Worm (Caenorhabditis elegans) whole organism, early embryonic: ENCODE results near the gene R52.4.

ENCODE experiments used
- B0310.2 ChIP-seq: sonication (generic microtip); optimal IDR thresholded peaks from 2 replicates; lab custom pipeline; 2016; ENCODE audit warnings: mild to moderate bottlenecking, missing genetic modification characterization, missing compliant biosample characterization
- F13C5.2 ChIP-seq: sonication (generic microtip); optimal IDR thresholded peaks from 2 replicates; lab custom pipeline; 2017; ENCODE audit warnings: mild to moderate bottlenecking, missing genetic modification characterization, inconsistent platforms, missing compliant biosample characterization
- aly-1 ChIP-seq: sonication (generic microtip); optimal IDR thresholded peaks from 2 replicates; lab custom pipeline; 2016; ENCODE audit warnings: missing genetic modification characterization, missing compliant biosample characterization
- ama-1 ChIP-seq: fragments of 150-350 bp; optimal IDR thresholded peaks from 2 replicates; lab custom pipeline; 2014
- ceh-13 ChIP-seq: fragments of 200-800 bp; sonication (Bioruptor generic); optimal IDR thresholded peaks from 2 replicates; lab custom pipeline; 2018; ENCODE audit warnings: mild to moderate bottlenecking, missing genetic modification characterization, missing compliant biosample characterization
- ceh-36 ChIP-seq: sonication (generic microtip); optimal IDR thresholded peaks from 2 replicates; lab custom pipeline; 2016; ENCODE audit warnings: missing genetic modification characterization, inconsistent platforms, missing compliant biosample characterization
- ets-7 ChIP-seq: sonication (generic microtip); optimal IDR thresholded peaks from 2 replicates; lab custom pipeline; 2016; ENCODE audit warnings: missing genotype, missing genetic modification characterization, missing compliant biosample characterization
- flt-1 ChIP-seq: fragments of 200-800 bp; sonication (Bioruptor generic); IDR thresholded peaks from 2 replicates; pipeline ENCODE4 v1.3.6; 2022; ENCODE audit warnings: missing genetic modification characterization, missing compliant biosample characterization
- hmbx-1 ChIP-seq: sonication (generic microtip); optimal IDR thresholded peaks from 2 replicates; lab custom pipeline; 2016; ENCODE audit warnings: mild to moderate bottlenecking, missing genetic modification characterization, missing compliant biosample characterization
- hmg-4 ChIP-seq: fragments of 200-800 bp; sonication (Bioruptor generic); optimal IDR thresholded peaks from 2 replicates; lab custom pipeline; 2018; ENCODE audit warnings: mild to moderate bottlenecking, missing genetic modification characterization, missing compliant biosample characterization
- hnd-1 ChIP-seq: sonication (generic microtip); optimal IDR thresholded peaks from 2 replicates; lab custom pipeline; 2016; ENCODE audit warnings: missing genetic modification characterization, missing compliant biosample characterization
- pes-1 ChIP-seq: fragments of 200-800 bp; sonication (Bioruptor generic); IDR thresholded peaks from 2 replicates; pipeline ENCODE4 v1.3.6; 2022; ENCODE audit warnings: missing genetic modification reagents, missing genetic modification characterization, missing compliant biosample characterization
- scrt-1 ChIP-seq: fragments of 200-800 bp; sonication (Bioruptor generic); IDR thresholded peaks from 2 replicates; pipeline ENCODE4 v1.3.6; 2022; ENCODE audit warnings: missing genetic modification characterization, missing compliant biosample characterization
- sea-1 ChIP-seq: fragments of 200-800 bp; sonication (Bioruptor generic); conservative IDR thresholded peaks from 2 replicates; pipeline ENCODE4 v1.3.6; 2022; ENCODE audit warnings: missing genetic modification characterization, missing compliant biosample characterization
- tbx-11 ChIP-seq: fragments of 200-800 bp; sonication (Bioruptor generic); IDR thresholded peaks from 2 replicates; pipeline ENCODE4 v1.3.6; 2022; ENCODE audit warnings: missing genetic modification characterization, missing compliant biosample characterization
- tbx-37 ChIP-seq: fragments of 200-800 bp; sonication (Bioruptor generic); conservative IDR thresholded peaks from 2 replicates; pipeline ENCODE4 v1.3.6; 2022; ENCODE audit warnings: missing genetic modification reagents, missing genetic modification characterization, missing compliant biosample characterization
- tra-4 ChIP-seq: sonication (generic microtip); optimal IDR thresholded peaks from 2 replicates; lab custom pipeline; 2017; ENCODE audit warnings: missing genetic modification characterization, missing compliant biosample characterization

Gene R52.4

ce11 chrII:2116794-2117193 is 8.6 kb upstream of the R52.4 start, which contains the start of gene srh-195:
Gene srh-195, minus strand, starts transcription at chrII:2116894.
- TF ChIP-seq aly-1 (tag; lab: Kevin White, UChicago) (no peak), ceh-36 (tag; lab: Kevin White, UChicago) (no peak), tbx-11 (GFP tag; lab: Robert Waterston, UW) (no peak), hmg-4 (GFP tag; lab: Kevin White, UChicago) (no peak), sea-1 (GFP tag; lab: Robert Waterston, UW) (no peak), ets-7 (tag; lab: Kevin White, UChicago) (no peak), ceh-13 (no peak), scrt-1 (GFP tag; lab: Robert Waterston, UW) (no peak), B0310.2 (no peak), tbx-37 (no peak), pes-1 (no peak), tra-4 (no peak), ama-1 (lab: Kevin White, UChicago) (no peak), hmbx-1 (tag; lab: Kevin White, UChicago) (no peak), flt-1 (GFP tag; lab: Robert Waterston, UW) (no peak), F13C5.2 (no peak)

- TF ChIP-seq aly-1 (tag; lab: Kevin White, UChicago) (no peak), hmbx-1 (tag; lab: Kevin White, UChicago) (no peak), scrt-1 (GFP tag; lab: Robert Waterston, UW) (no peak), hmg-4 (GFP tag; lab: Kevin White, UChicago) (no peak), pes-1 (no peak), flt-1 (GFP tag; lab: Robert Waterston, UW) (no peak), tbx-37 (no peak), hnd-1 (tag; lab: Kevin White, UChicago) (no peak), tra-4 (no peak), tbx-11 (GFP tag; lab: Robert Waterston, UW) (no peak)
Observed at ce11 chrII:2114488-2114887, 6.3 kb upstream of the R52.4 start.

- TF ChIP-seq pes-1 (no peak), aly-1 (tag; lab: Kevin White, UChicago) (no peak), ama-1 (lab: Kevin White, UChicago) (no peak), sea-1 (GFP tag; lab: Robert Waterston, UW) (no peak), tbx-11 (GFP tag; lab: Robert Waterston, UW) (no peak), hnd-1 (tag; lab: Kevin White, UChicago) (no peak), hmbx-1 (tag; lab: Kevin White, UChicago) (no peak), flt-1 (GFP tag; lab: Robert Waterston, UW) (no peak), ceh-13 (no peak), scrt-1 (GFP tag; lab: Robert Waterston, UW) (no peak), F13C5.2 (no peak), ets-7 (tag; lab: Kevin White, UChicago) (no peak), hmg-4 (GFP tag; lab: Kevin White, UChicago) (no peak), tbx-37 (no peak), ceh-36 (tag; lab: Kevin White, UChicago) (no peak), B0310.2 (no peak), tra-4 (no peak)
Observed at ce11 chrII:2112948-2113347, 4.8 kb upstream of the R52.4 start, which contains the start of gene R52.6. Gene R52.6, minus strand, starts transcription at chrII:2113048.

ce11 chrII:2109943-2110342 is 1.7 kb upstream of the R52.4 start, which contains the start of gene R52.5:
Gene R52.5, minus strand, starts transcription at chrII:2110043.
- no peak for TF ChIP-seq hmbx-1 (tag; lab: Kevin White, UChicago)
- TF ChIP-seq hnd-1 (tag; lab: Kevin White, UChicago): no peak
- TF ChIP-seq hmg-4 (GFP tag; lab: Kevin White, UChicago): no peak
- TF ChIP-seq tbx-11 (GFP tag; lab: Robert Waterston, UW): no peak
- no peak for TF ChIP-seq ama-1 (lab: Kevin White, UChicago)
- TF ChIP-seq pes-1: no peak
- no peak for TF ChIP-seq tbx-37
- TF ChIP-seq ceh-13: no peak

ce11 chrII:2099139-2099976 is 8.8 kb downstream of the R52.4 start, which contains the start of gene math-42:
Gene math-42, plus strand, starts transcription at chrII:2099926.
- no peak for TF ChIP-seq scrt-1 (GFP tag; lab: Robert Waterston, UW)
- no peak for TF ChIP-seq ceh-13
- TF ChIP-seq B0310.2: no peak
- no peak for TF ChIP-seq ama-1 (lab: Kevin White, UChicago)
- no peak for TF ChIP-seq flt-1 (GFP tag; lab: Robert Waterston, UW)
- no peak for TF ChIP-seq pes-1
- TF ChIP-seq ets-7 (tag; lab: Kevin White, UChicago): no peak
- no peak for TF ChIP-seq tra-4
- TF ChIP-seq sea-1 (GFP tag; lab: Robert Waterston, UW): no peak
- no peak for TF ChIP-seq ceh-36 (tag; lab: Kevin White, UChicago)
- no peak for TF ChIP-seq tbx-37
- TF ChIP-seq hmg-4 (GFP tag; lab: Kevin White, UChicago): no peak
- TF ChIP-seq hmbx-1 (tag; lab: Kevin White, UChicago): no peak
- TF ChIP-seq F13C5.2: no peak
- no peak for TF ChIP-seq aly-1 (tag; lab: Kevin White, UChicago)
- no peak for TF ChIP-seq tbx-11 (GFP tag; lab: Robert Waterston, UW)
- no peak for TF ChIP-seq hnd-1 (tag; lab: Kevin White, UChicago)

- TF ChIP-seq F13C5.2: no peak
- TF ChIP-seq B0310.2: no peak
- TF ChIP-seq hmbx-1 (tag; lab: Kevin White, UChicago): no peak
- no peak for TF ChIP-seq aly-1 (tag; lab: Kevin White, UChicago)
- TF ChIP-seq ets-7 (tag; lab: Kevin White, UChicago): no peak
- no peak for TF ChIP-seq ama-1 (lab: Kevin White, UChicago)
- no peak for TF ChIP-seq tbx-37
- TF ChIP-seq hmg-4 (GFP tag; lab: Kevin White, UChicago): no peak
- no peak for TF ChIP-seq tbx-11 (GFP tag; lab: Robert Waterston, UW)
- no peak for TF ChIP-seq pes-1
- no peak for TF ChIP-seq scrt-1 (GFP tag; lab: Robert Waterston, UW)
Observed at ce11 chrII:2094924-2095650, 13.1 kb downstream of the R52.4 start, which contains the start of gene T16A1.2. Gene T16A1.2, plus strand, starts transcription at chrII:2095600.
